Worm (Caenorhabditis elegans): ENCODE data around the gene nfi-1.

- TF ChIP-seq lsy-27 (tag; optimal IDR thresholded peaks at IDR 0.05; ENCODE audit: borderline replicate concordance, insufficient read depth) (no peak), ztf-18 (tag; optimal IDR thresholded peaks at IDR 0.05) (no peak), snpc-4 (GFP tag; optimal IDR thresholded peaks at IDR 0.05) (no peak), snpc-4 (tag; optimal IDR thresholded peaks at IDR 0.05) (no peak)
Measured at ce11 chrII:7531478-7531877, 6.5 kb upstream of the nfi-1 start.
